Worm (Caenorhabditis elegans) whole organism, midembryonic: ENCODE measurements around the gene Y116F11B.8.

ENCODE experiments used
- T22C8.4 ChIP-seq: fragments of 200-800 bp; sonication (Bioruptor generic); IDR thresholded peaks from 2 replicates; pipeline ENCODE4 v1.3.6; 2022; ENCODE audit warnings: missing genetic modification characterization, missing compliant biosample characterization
- cog-1 ChIP-seq: sonication (generic microtip); optimal IDR thresholded peaks from 2 replicates; lab custom pipeline; 2016; ENCODE audit warnings: missing genetic modification characterization, missing compliant biosample characterization
- flt-1 ChIP-seq: fragments of 200-800 bp; sonication (Bioruptor generic); IDR thresholded peaks from 2 replicates; pipeline ENCODE4 v1.3.6; 2022; ENCODE audit warnings: missing genetic modification characterization, missing compliant biosample characterization
- klf-2 ChIP-seq: fragments of 200-800 bp; sonication (Bioruptor generic); conservative IDR thresholded peaks from 2 replicates; pipeline ENCODE4 v1.3.6; 2022; ENCODE audit warnings: missing genetic modification reagents, missing genetic modification characterization, missing compliant biosample characterization
- med-1 ChIP-seq: sonication (generic microtip); optimal IDR thresholded peaks from 2 replicates; lab custom pipeline; 2017; ENCODE audit warnings: missing genetic modification characterization, mild to moderate bottlenecking, missing compliant biosample characterization, antibody characterized with exemption, missing genetic modification reagents; ENCODE audit not compliant: insufficient read depth
- ref-1 ChIP-seq: fragments of 200-800 bp; sonication (Bioruptor generic); conservative IDR thresholded peaks from 2 replicates; pipeline ENCODE4 v1.3.6; 2022; ENCODE audit warnings: missing genetic modification reagents, missing genetic modification characterization, missing compliant biosample characterization
- tab-1 ChIP-seq: fragments of 200-800 bp; sonication (Bioruptor generic); IDR thresholded peaks from 2 replicates; pipeline ENCODE4 v1.3.6; 2022; ENCODE audit warnings: missing genetic modification characterization, missing compliant biosample characterization
- ztf-23 ChIP-seq: fragments of 200-800 bp; sonication (Bioruptor generic); IDR thresholded peaks from 2 replicates; pipeline ENCODE4 v1.3.6; 2022; ENCODE audit warnings: missing genetic modification reagents, missing genetic modification characterization, missing compliant biosample characterization
- ztf-29 ChIP-seq: fragments of 200-800 bp; sonication (Bioruptor generic); IDR thresholded peaks from 2 replicates; pipeline ENCODE4 v1.3.6; 2022; ENCODE audit warnings: missing genetic modification reagents, missing genetic modification characterization, missing compliant biosample characterization

Gene Y116F11B.8

DNA sequence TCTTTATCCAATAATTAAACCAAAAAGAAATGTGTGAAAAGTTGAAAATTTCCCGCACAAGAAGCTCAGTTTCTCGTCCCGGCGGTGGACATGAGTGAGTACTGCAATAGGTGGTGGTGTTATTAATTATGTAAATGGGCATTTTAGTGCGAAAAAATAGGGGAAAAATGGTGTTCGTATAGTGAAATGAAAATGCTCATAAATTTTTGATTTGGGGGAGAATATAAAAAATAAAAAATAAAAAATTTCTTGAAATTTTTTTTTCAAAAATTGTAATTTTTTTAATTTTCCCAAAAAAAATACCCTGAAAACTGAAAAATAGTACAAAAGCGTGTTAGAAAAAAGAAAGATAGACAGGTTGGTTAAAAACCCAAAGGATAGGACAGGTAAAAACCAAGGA is 37.8 kb downstream of the Y116F11B.8 start, which contains the start of gene gly-4:
Gene gly-4, minus strand, starts transcription at position 101 of the 400 bp plus-strand sequence.
- TF ChIP-seq ztf-29 (no peak), ref-1 (GFP tag; lab: Robert Waterston, UW) (no peak), flt-1 (GFP tag; lab: Robert Waterston, UW) (no peak), tab-1 (GFP tag; lab: Robert Waterston, UW) (no peak), med-1 (GFP tag; lab: Kevin White, UChicago) (no peak), T22C8.4 (no peak), ztf-23 (GFP tag; lab: Robert Waterston, UW) (no peak), klf-2 (GFP tag; lab: Robert Waterston, UW) (no peak), cog-1 (tag; lab: Kevin White, UChicago) (no peak)

DNA sequence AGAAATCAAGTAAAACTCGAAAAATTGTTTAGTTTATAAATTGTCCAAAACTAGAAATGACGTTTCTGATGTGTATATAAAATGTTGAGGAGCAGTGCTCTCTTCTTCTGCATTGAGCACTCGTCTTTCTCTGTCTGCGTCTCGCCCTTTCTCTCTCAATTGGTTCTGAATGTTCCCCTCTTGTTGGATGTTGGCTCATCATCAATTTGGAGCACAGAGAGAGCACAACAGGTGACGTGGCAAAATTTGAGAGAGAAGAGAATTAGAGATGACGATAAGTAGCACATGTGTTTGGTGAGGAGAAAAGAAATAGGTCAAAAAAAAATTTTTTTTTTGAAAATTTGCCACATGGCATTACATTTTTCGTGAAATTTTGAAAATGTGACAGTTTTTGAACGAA is 40.1 kb downstream of the Y116F11B.8 start:
- TF ChIP-seq med-1 (GFP tag; lab: Kevin White, UChicago) (no peak), cog-1 (tag; lab: Kevin White, UChicago) (peak; percentile 23)

DNA sequence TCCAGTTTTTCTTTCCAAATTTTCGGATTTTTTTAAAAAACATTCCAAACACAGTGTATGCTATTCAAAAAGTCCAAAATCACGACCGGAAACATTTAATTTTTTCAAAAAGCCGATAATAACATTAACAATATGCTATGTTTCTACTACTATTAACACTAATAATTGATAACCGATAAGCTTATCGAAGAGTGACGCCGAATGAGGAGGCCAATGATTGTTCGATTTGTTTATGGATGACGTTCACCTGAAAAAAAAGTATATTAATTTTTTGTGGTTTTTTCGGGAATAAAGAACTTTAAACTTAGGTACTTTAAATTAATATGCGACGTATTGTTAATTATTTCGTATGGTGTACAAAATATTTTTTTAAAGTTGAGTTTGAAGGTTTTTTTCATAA is 40.5 kb downstream of the Y116F11B.8 start:
- no peak for TF ChIP-seq flt-1 (GFP tag; lab: Robert Waterston, UW)

DNA sequence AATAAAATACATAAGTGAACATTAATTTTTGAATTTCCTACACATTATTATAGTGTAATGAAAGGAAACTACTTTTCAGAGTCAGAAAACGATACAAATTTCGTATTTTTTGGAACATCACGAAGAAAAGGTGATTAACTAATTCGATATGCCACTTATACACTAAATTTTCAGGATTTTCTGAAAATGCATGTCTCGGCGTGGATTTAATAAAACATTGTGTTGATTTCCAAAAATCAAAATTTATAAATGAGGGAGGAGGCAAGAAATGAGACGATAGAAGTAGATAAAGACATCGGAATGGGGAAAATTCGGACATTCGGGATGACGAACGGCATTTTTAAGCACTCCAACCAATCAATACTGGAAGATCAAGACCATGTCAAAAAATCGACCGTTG is 41.7 kb downstream of the Y116F11B.8 start, which contains the start of gene Y116F11B.14:
Gene Y116F11B.14, plus strand, starts transcription at position 301 of the 400 bp plus-strand sequence.
- no peak for TF ChIP-seq flt-1 (GFP tag; lab: Robert Waterston, UW)
- no peak for TF ChIP-seq T22C8.4
- no peak for TF ChIP-seq klf-2 (GFP tag; lab: Robert Waterston, UW)
- TF ChIP-seq ref-1 (GFP tag; lab: Robert Waterston, UW), result no peak
- TF ChIP-seq cog-1 (tag; lab: Kevin White, UChicago), result no peak
- no peak for TF ChIP-seq ztf-23 (GFP tag; lab: Robert Waterston, UW)
- TF ChIP-seq med-1 (GFP tag; lab: Kevin White, UChicago), result no peak
- no peak for TF ChIP-seq tab-1 (GFP tag; lab: Robert Waterston, UW)
- TF ChIP-seq ztf-29, result no peak

DNA sequence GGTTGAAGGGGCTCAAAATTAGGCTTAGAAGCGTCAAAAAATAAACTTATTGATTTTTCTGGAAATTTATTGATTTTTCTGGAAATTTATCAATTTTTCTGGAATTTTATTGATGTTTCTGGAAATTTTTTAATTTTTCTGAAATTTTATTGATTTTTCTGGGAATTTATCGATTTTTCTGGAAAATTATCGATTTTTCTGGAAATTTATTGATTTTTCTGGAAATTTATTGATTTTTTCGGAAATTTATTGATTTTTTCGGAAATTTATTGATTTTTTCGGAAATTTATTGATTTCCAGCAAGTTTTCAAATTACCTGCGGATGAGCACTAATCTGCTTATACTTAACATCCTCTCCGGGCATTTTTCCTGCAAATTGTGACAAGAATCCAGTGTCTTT is 44.4 kb downstream of the Y116F11B.8 start:
- TF ChIP-seq T22C8.4 (peak; percentile 92), flt-1 (GFP tag; lab: Robert Waterston, UW) (no peak)

DNA sequence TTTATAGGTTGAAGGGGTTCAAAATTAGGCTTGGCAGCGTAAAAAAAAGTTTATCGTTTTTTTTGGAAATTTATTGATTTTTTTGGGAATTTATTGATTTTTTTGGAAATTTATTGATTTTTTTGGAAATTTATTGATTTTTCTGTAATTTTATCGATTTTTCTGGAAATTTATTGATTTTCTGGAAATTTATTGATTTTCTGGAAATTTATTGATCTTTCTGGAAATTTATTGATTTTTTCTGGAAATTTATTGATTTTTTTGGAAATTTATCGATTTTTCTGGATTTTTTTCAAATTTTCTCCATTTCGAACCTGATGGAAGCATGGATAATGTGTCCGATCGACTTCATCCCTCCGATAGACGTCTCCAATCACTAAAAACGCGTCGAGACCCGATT is 47.4 kb downstream of the Y116F11B.8 start:
- TF ChIP-seq flt-1 (GFP tag; lab: Robert Waterston, UW), result no peak
- no peak for TF ChIP-seq klf-2 (GFP tag; lab: Robert Waterston, UW)
- no peak for TF ChIP-seq ref-1 (GFP tag; lab: Robert Waterston, UW)
- peak; percentile 98 for TF ChIP-seq T22C8.4

DNA sequence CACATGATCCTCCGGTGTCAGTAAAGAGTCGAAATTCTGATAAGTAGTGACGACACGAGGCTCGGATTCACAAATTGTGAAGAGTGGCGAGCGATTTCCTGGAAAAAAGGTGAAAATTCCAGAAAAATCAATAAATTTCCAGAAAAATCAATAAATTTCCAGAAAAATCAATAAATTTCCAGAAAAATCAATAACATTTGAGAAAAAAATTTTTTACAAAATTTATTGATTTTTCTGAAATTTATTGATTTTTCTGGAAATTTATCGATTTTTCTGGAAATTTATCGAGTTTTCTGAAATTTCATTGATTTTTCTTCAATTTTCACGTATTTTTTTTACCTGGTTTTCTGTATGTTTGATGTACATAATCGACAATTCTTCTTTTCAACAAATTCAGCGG is 48.6 kb downstream of the Y116F11B.8 start:
- TF ChIP-seq med-1 (GFP tag; lab: Kevin White, UChicago) (no peak), ref-1 (GFP tag; lab: Robert Waterston, UW) (no peak), T22C8.4 (peak; percentile 90), klf-2 (GFP tag; lab: Robert Waterston, UW) (no peak)

DNA sequence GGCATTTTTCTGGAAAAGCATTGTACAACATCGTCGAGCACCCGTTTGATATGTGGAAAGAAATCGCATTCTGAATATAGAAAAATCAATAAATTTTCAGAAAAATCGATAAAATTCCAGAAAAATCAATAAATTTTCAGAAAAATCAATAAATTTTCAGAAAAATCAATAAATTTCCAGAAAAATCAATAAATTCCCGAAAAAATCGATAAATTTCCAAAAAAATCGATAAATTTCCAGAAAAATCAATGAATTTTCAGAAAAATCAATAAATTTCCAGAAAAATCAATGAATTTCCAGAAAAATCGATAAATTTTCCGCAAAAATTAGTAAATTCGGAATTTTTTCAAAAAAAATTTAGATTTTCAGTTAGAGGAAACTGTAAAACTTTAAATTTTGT is 49.9 kb downstream of the Y116F11B.8 start, which contains the start of gene fars-2:
Gene fars-2, minus strand, starts transcription at position 70 of the 400 bp plus-strand sequence.
- TF ChIP-seq T22C8.4 (peak; percentile 92), ztf-29 (no peak)

DNA sequence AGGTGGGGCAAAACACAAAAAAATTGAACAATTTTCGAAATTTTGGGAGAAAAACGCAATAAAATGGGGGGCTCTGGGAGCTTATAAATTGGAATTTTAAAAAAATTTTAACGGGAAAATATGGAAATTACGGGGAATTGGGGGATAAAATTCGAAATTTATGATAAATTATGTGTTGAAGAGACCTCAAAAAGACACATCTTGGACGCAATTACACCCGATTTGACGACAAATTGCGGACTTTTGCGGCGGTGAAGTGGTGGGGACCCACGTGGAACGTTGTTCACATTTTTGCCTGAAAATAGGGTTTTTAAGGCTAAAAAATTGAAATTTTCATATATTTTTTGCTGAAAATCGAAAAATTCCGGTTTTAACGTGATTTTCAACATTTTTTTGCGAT is 51.4 kb downstream of the Y116F11B.8 start:
- TF ChIP-seq ref-1 (GFP tag; lab: Robert Waterston, UW), result no peak
- no peak for TF ChIP-seq cog-1 (tag; lab: Kevin White, UChicago)
- no peak for TF ChIP-seq med-1 (GFP tag; lab: Kevin White, UChicago)
- TF ChIP-seq ztf-23 (GFP tag; lab: Robert Waterston, UW), result no peak
- TF ChIP-seq ztf-29, result no peak
- no peak for TF ChIP-seq flt-1 (GFP tag; lab: Robert Waterston, UW)
- no peak for TF ChIP-seq klf-2 (GFP tag; lab: Robert Waterston, UW)
- TF ChIP-seq T22C8.4, result no peak
- TF ChIP-seq tab-1 (GFP tag; lab: Robert Waterston, UW), result no peak

DNA sequence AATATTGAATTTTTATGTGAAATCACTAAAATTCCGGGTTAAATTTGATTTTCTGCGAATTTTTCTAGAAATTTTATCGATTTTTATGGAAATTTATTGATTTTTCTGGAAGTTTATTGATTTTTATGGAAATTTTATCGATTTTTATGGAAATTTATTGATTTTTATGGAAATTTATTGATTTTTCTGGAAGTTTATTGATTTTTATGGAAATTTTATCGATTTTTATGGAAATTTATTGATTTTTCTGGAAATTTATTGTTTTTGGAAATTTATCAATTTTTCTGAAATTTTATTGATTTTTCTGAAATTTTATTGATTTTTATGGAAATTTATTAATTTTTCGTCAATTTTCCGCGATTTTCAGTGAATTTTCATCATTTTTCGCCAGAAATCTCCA is 52.0 kb downstream of the Y116F11B.8 start:
- TF ChIP-seq T22C8.4, result peak; percentile 90
